Fruit fly (Drosophila melanogaster): Measurements from ENCODE around the gene Eig71Ek.

DNA sequence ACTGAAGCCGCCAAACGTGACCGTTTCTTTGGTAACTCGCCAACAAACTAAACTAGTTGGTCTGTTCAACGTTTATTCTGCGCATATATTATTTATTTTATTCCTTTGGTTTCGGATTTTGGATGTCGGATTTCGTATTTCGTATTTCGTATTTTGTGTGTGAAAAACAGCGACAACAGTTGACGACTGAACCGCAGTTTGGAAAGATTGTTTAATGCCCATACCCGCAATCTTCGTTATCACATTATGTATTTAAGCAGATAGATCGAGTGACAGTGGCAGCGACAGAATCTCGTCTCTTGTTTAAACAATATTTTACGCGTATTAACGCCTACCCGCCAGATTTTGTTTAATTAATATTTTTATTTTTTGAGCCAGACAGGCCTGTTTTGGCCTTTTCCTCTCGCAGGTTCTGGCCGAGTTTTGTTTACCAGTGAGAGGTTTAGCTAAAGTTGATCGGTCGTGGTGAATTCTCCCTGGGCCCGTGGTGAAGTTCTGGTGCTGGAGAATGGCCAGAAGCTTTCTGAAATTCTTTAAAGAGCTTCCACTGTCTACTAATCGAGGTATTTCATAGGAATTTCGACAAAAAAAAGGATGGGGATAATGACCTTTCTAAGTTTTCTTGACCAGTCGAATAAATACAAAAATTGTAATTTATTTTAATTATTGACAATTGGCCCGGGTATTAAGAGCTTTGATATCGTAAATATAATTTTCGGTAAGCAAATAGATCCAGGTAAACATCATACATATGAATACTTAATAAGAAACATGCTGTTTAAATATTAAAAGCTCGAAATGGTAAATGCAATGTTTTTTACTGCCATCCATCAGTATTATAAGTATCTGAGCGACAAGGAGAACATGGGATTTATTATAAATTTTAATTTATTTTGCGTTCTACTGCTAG is 13.1 kb upstream of the Eig71Ek start, which contains the start of the genes comm3 and CG43083:
- no peak for TF ChIP-seq CG8159 (tag; optimal IDR thresholded peaks at IDR 0.05)
- TF ChIP-seq Snoo (tag; optimal IDR thresholded peaks at IDR 0.05), result no peak
- no peak for TF ChIP-seq CG17806 (tag; optimal IDR thresholded peaks at IDR 0.05)
- no peak for TF ChIP-seq CG34367 (tag; optimal IDR thresholded peaks at IDR 0.05)
- no peak for TF ChIP-seq fd96Ca (GFP tag; IDR thresholded peaks at IDR 0.05)
- TF ChIP-seq gl (tag; optimal IDR thresholded peaks at IDR 0.05), result no peak
- no peak for TF ChIP-seq Pif1A (GFP tag; optimal IDR thresholded peaks at IDR 0.05)
- TF ChIP-seq EcR (GFP tag; optimal IDR thresholded peaks at IDR 0.05), result no peak
- TF ChIP-seq CG12605 (GFP tag; IDR thresholded peaks at IDR 0.05), result no peak
- no peak for TF ChIP-seq CG15710 (tag; optimal IDR thresholded peaks at IDR 0.05)

All from whole organism, pupa.